Worm (Caenorhabditis elegans): ENCODE measurements around the gene F43H9.3.

ce11 chrV:8039085-8039525 lies 14.4 kb upstream of the F43H9.3 start:
- TF ChIP-seq nhr-25 (tag; optimal IDR thresholded peaks at IDR 0.05) (peak; percentile 65), nhr-10 (tag; optimal IDR thresholded peaks at IDR 0.05) (peak; percentile 54), ztf-11 (tag; optimal IDR thresholded peaks at IDR 0.05) (no peak), sem-4 (tag; optimal IDR thresholded peaks at IDR 0.05) (peak; percentile 80), ama-1 (optimal IDR thresholded peaks at IDR 0.05) (no peak), nhr-23 (tag; optimal IDR thresholded peaks at IDR 0.05) (no peak), nhr-12 (tag; optimal IDR thresholded peaks at IDR 0.05) (no peak)
